Fruit fly (Drosophila melanogaster) whole organism, embryonic: ENCODE results near the gene CG13609.

Experiments
- CG13894 ChIP-seq: fragments of 200-800 bp; sonication (Bioruptor generic); optimal IDR thresholded peaks from 3 replicates; lab custom pipeline; 2018; ENCODE audit warnings: missing biosample characterization, mild to moderate bottlenecking, missing genetic modification characterization, moderate library complexity
- CG30403 ChIP-seq: fragments of 200-800 bp; sonication (Bioruptor generic); optimal IDR thresholded peaks from 3 replicates; lab custom pipeline; 2016; ENCODE audit warnings: missing biosample characterization, missing genetic modification characterization
- CG30431 ChIP-seq: fragments of 200-800 bp; sonication (Bioruptor generic); optimal IDR thresholded peaks from 2 replicates; lab custom pipeline; 2017; ENCODE audit warnings: missing biosample characterization, missing genetic modification characterization
- CG3726 ChIP-seq: fragments of 200-800 bp; sonication (Bioruptor generic); IDR thresholded peaks from 3 replicates; pipeline ENCODE4, ENCODE4 v1.3.6; 2022; ENCODE audit warnings: missing biosample characterization, missing genetic modification characterization
- CG4282 ChIP-seq: fragments of 200-800 bp; sonication (Bioruptor generic); optimal IDR thresholded peaks from 2 replicates; lab custom pipeline; 2016; ENCODE audit warnings: missing biosample characterization, missing genetic modification characterization
- CTCF ChIP-seq: fragments of 200-800 bp; sonication (Bioruptor generic); optimal IDR thresholded peaks from 2 replicates; lab custom pipeline; 2017; ENCODE audit warnings: missing biosample characterization, mild to moderate bottlenecking, missing genetic modification characterization, moderate library complexity
- Spps ChIP-seq: fragments of 200-800 bp; sonication (Bioruptor generic); optimal IDR thresholded peaks from 2 replicates; lab custom pipeline; 2018; ENCODE audit warnings: missing biosample characterization, mild to moderate bottlenecking, missing genetic modification characterization
- bowl ChIP-seq: fragments of 200-800 bp; sonication (Bioruptor generic); IDR thresholded peaks from 2 replicates; pipeline ENCODE4 v1.3.6; 2022; ENCODE audit warnings: missing biosample characterization, missing genetic modification characterization
- ftz-f1 ChIP-seq: fragments of 200-800 bp; sonication (Bioruptor generic); optimal IDR thresholded peaks from 2 replicates; lab custom pipeline; 2016; ENCODE audit warnings: missing biosample characterization, missing genetic modification characterization
- so ChIP-seq: fragments of 200-800 bp; sonication (Bioruptor generic); IDR thresholded peaks from 3 replicates; pipeline ENCODE4 v1.3.6; 2022; ENCODE audit warnings: missing biosample characterization, missing genetic modification characterization
- tx ChIP-seq: fragments of 200-800 bp; sonication (Bioruptor generic); optimal IDR thresholded peaks from 2 replicates; lab custom pipeline; 2016; ENCODE audit warnings: missing biosample characterization, missing genetic modification characterization

- no peak for TF ChIP-seq so
- TF ChIP-seq CG13894: no peak
- TF ChIP-seq bowl (GFP tag; lab: Robert Waterston, UW): no peak
- no peak for TF ChIP-seq CG30431 (GFP tag; lab: Kevin White, UChicago)
- TF ChIP-seq tx (GFP tag; lab: Kevin White, UChicago): no peak
- no peak for TF ChIP-seq CG3726 (GFP tag; lab: Robert Waterston, UW)
- no peak for TF ChIP-seq CG4282
- no peak for TF ChIP-seq CG30403 (GFP tag; lab: Kevin White, UChicago)
- no peak for TF ChIP-seq CTCF (GFP tag; lab: Kevin White, UChicago)
- no peak for TF ChIP-seq Spps (tag; lab: Kevin White, UChicago)
- no peak for TF ChIP-seq ftz-f1
These were observed 43.2 kb downstream of the CG13609 start for dm6 chr3R:24270034-24270433.
